Fruit fly (Drosophila melanogaster): Measurements from ENCODE around the gene noc.

Gene noc

dm6 chr2L:14506011-14506565 lies 15.4 kb downstream of the noc start:
- TF ChIP-seq CG33213 (GFP tag; optimal IDR thresholded peaks at IDR 0.05) (no peak), Spps (tag; optimal IDR thresholded peaks at IDR 0.05) (no peak), Myb (GFP tag; optimal IDR thresholded peaks at IDR 0.05) (no peak), cwo (GFP tag; optimal IDR thresholded peaks at IDR 0.05) (peak; percentile 34), CG4404 (GFP tag; IDR thresholded peaks at IDR 0.05) (no peak), Hmr (GFP tag; optimal IDR thresholded peaks at IDR 0.05) (peak; percentile 26), sens (GFP tag) (peak; percentile 2), caup (GFP tag; optimal IDR thresholded peaks at IDR 0.05; ENCODE audit: severe bottlenecking) (peak; percentile 49), mirr (GFP tag; optimal IDR thresholded peaks at IDR 0.05) (peak; percentile 24), eve (GFP tag; optimal IDR thresholded peaks at IDR 0.05) (peak in 1 of 2 experiments; percentile 51), Ets65A (GFP tag) (peak; percentile 0), CG17361 (GFP tag; IDR thresholded peaks at IDR 0.05) (no peak), lab (GFP tag; optimal IDR thresholded peaks at IDR 0.05) (peak; percentile 17), Med (GFP tag) (peak; percentile 52), Pdp1 (GFP tag; optimal IDR thresholded peaks at IDR 0.05) (peak in 1 of 2 experiments; percentile 44), CG8290 (GFP tag; optimal IDR thresholded peaks at IDR 0.05) (no peak), CG8290 (tag; optimal IDR thresholded peaks at IDR 0.05) (peak in 1 of 2 experiments; percentile 23), Fer1 (GFP tag; optimal IDR thresholded peaks at IDR 0.05) (peak; percentile 2)

dm6 chr2L:14506694-14507093 lies 16.0 kb downstream of the noc start:
- no peak for TF ChIP-seq CG17186 (GFP tag; optimal IDR thresholded peaks at IDR 0.05)
- peak; percentile 66 for TF ChIP-seq nau (GFP tag; optimal IDR thresholded peaks at IDR 0.05)
- TF ChIP-seq pan (optimal IDR thresholded peaks at IDR 0.05), result no peak
- TF ChIP-seq pan (GFP tag; optimal IDR thresholded peaks at IDR 0.05 in 1 of 2, IDR thresholded peaks at IDR 0.05 in 1 of 2), result no peak
- TF ChIP-seq CG17328 (GFP tag; IDR thresholded peaks at IDR 0.05), result peak; percentile 16; the same call in 1 of the 2 replicates
- TF ChIP-seq Atf3 (GFP tag; optimal IDR thresholded peaks at IDR 0.05), result no peak
- TF ChIP-seq sens (GFP tag), result peak; percentile 24
- TF ChIP-seq Usf (GFP tag; optimal IDR thresholded peaks at IDR 0.05), result no peak
- 0 out of 2 replicates have a peak, but pooled peaks have one; percentile 35 for TF ChIP-seq chm (GFP tag; IDR thresholded peaks at IDR 0.05)
- no peak for TF ChIP-seq dan (GFP tag; IDR thresholded peaks at IDR 0.05)
- TF ChIP-seq onecut (GFP tag; IDR thresholded peaks at IDR 0.05), result no peak
- TF ChIP-seq dpn (GFP tag; optimal IDR thresholded peaks at IDR 0.05), result no peak
- TF ChIP-seq corto (GFP tag; optimal IDR thresholded peaks at IDR 0.05), result peak; percentile 7
- 0 out of 2 replicates have a peak, but pooled peaks have one; percentile 9 for TF ChIP-seq crol (GFP tag; IDR thresholded peaks at IDR 0.05)
- TF ChIP-seq CG30403 (GFP tag; optimal IDR thresholded peaks at IDR 0.05), result no peak
- TF ChIP-seq gcm (GFP tag; optimal IDR thresholded peaks at IDR 0.05), result peak; percentile 61
- no peak for TF ChIP-seq zfh1 (GFP tag; IDR thresholded peaks at IDR 0.05)
- TF ChIP-seq CG3995 (GFP tag; optimal IDR thresholded peaks at IDR 0.05), result no peak
- TF ChIP-seq CG11093 (GFP tag; IDR thresholded peaks at IDR 0.05), result no peak
- TF ChIP-seq toy (GFP tag; IDR thresholded peaks at IDR 0.05), result no peak
- TF ChIP-seq CG17612 (GFP tag; IDR thresholded peaks at IDR 0.05), result no peak
- no peak for TF ChIP-seq HLH54F (GFP tag; optimal IDR thresholded peaks at IDR 0.05)
- peak; percentile 6 for TF ChIP-seq Med (GFP tag)
- peak in 1 of 2 experiments; percentile 41 for TF ChIP-seq bsh (GFP tag; optimal IDR thresholded peaks at IDR 0.05)

- TF ChIP-seq CG15514 (GFP tag; optimal IDR thresholded peaks at IDR 0.05), result peak; percentile 8
- peak; percentile 68 for TF ChIP-seq sens (GFP tag)
- TF ChIP-seq Xrp1 (GFP tag; IDR thresholded peaks at IDR 0.05), result peak; percentile 38; the same call in 1 of the 2 replicates
- peak; percentile 80 for TF ChIP-seq Sry-β (GFP tag; optimal IDR thresholded peaks at IDR 0.05)
- TF ChIP-seq row (GFP tag; IDR thresholded peaks at IDR 0.05), result peak; percentile 43
- TF ChIP-seq so (GFP tag; IDR thresholded peaks at IDR 0.05), result no peak
- TF ChIP-seq CG4424 (GFP tag; optimal IDR thresholded peaks at IDR 0.05), result no peak
- peak; percentile 20 for TF ChIP-seq Med (GFP tag)
These were observed 17.3 kb downstream of the noc start for dm6 chr2L:14507997-14508396.

All from whole organism, embryonic.